Worm (Caenorhabditis elegans) whole organism, late embryonic: Measurements from ENCODE around the gene K07C5.13.

Experiments
- C08G9.2 ChIP-seq: sonication (generic microtip); optimal IDR thresholded peaks from 2 replicates; lab custom pipeline; 2016; ENCODE audit warnings: mild to moderate bottlenecking, missing genetic modification characterization, moderate library complexity, missing compliant biosample characterization
- T23F11.4 ChIP-seq: fragments of 200-800 bp; sonication (Bioruptor generic); optimal IDR thresholded peaks from 2 replicates; lab custom pipeline; 2018; ENCODE audit warnings: mild to moderate bottlenecking, missing genetic modification characterization, missing compliant biosample characterization
- ceh-14 ChIP-seq: sonication (generic microtip); optimal IDR thresholded peaks from 2 replicates; lab custom pipeline; 2016; ENCODE audit warnings: missing genotype, missing genetic modification characterization, missing compliant biosample characterization
- ceh-18 ChIP-seq: sonication (generic microtip); optimal IDR thresholded peaks from 2 replicates; lab custom pipeline; 2016; ENCODE audit warnings: missing genetic modification characterization, missing compliant biosample characterization
- ceh-34 ChIP-seq: sonication (generic microtip); optimal IDR thresholded peaks from 2 replicates; lab custom pipeline; 2016; ENCODE audit warnings: mild to moderate bottlenecking, missing genetic modification characterization, missing compliant biosample characterization
- ceh-45 ChIP-seq: fragments of 200-800 bp; sonication (Bioruptor generic); IDR thresholded peaks from 2 replicates; pipeline ENCODE4 v1.3.6; 2022; ENCODE audit warnings: missing genetic modification reagents, missing genetic modification characterization, missing compliant biosample characterization
- ceh-6 ChIP-seq: fragments of 200-800 bp; sonication (Bioruptor generic); optimal IDR thresholded peaks from 2 replicates; lab custom pipeline; 2018; ENCODE audit warnings: mild to moderate bottlenecking, missing genetic modification characterization, missing compliant biosample characterization
- che-1 ChIP-seq: sonication (generic microtip); optimal IDR thresholded peaks from 2 replicates; lab custom pipeline; 2016; ENCODE audit warnings: mild to moderate bottlenecking, missing genetic modification characterization, missing compliant biosample characterization
- dmd-4 ChIP-seq: sonication (generic microtip); optimal IDR thresholded peaks from 2 replicates; lab custom pipeline; 2016; ENCODE audit warnings: borderline replicate concordance, missing genetic modification characterization, missing compliant biosample characterization
- elt-2 ChIP-seq: sonication (generic microtip); optimal IDR thresholded peaks from 2 replicates; lab custom pipeline; 2016; ENCODE audit warnings: missing genetic modification reagents, missing genetic modification characterization, missing compliant biosample characterization
- elt-4 ChIP-seq: sonication (generic microtip); optimal IDR thresholded peaks from 2 replicates; lab custom pipeline; 2016; ENCODE audit warnings: missing genetic modification characterization, missing compliant biosample characterization
- ets-4 ChIP-seq: sonication (generic microtip); optimal IDR thresholded peaks from 2 replicates; lab custom pipeline; 2016; ENCODE audit warnings: missing genetic modification characterization, missing compliant biosample characterization
- eyg-1 ChIP-seq: sonication (generic microtip); optimal IDR thresholded peaks from 2 replicates; lab custom pipeline; 2016; ENCODE audit warnings: missing genotype, missing genetic modification characterization, missing compliant biosample characterization
- fax-1 ChIP-seq: sonication (generic microtip); optimal IDR thresholded peaks from 2 replicates; lab custom pipeline; 2016; ENCODE audit warnings: missing genotype, missing genetic modification characterization, missing compliant biosample characterization
- fkh-10 ChIP-seq: fragments of 150-350 bp; optimal IDR thresholded peaks from 2 replicates; lab custom pipeline; 2014; ENCODE audit warnings: missing biosample characterization, missing genetic modification reagents, missing genetic modification characterization
- fkh-6 ChIP-seq: sonication (generic microtip); optimal IDR thresholded peaks from 2 replicates; lab custom pipeline; 2016; ENCODE audit warnings: missing genetic modification characterization, missing compliant biosample characterization
- hlh-6 ChIP-seq: sonication (generic microtip); optimal IDR thresholded peaks from 2 replicates; lab custom pipeline; 2016; ENCODE audit warnings: missing genotype, missing genetic modification characterization, missing compliant biosample characterization
- lin-11 ChIP-seq: fragments of 200-800 bp; sonication (Bioruptor generic); optimal IDR thresholded peaks from 2 replicates; lab custom pipeline; 2018; ENCODE audit warnings: mild to moderate bottlenecking, missing genetic modification characterization, missing compliant biosample characterization
- madf-2 ChIP-seq: sonication (generic microtip); optimal IDR thresholded peaks from 2 replicates; lab custom pipeline; 2017; ENCODE audit warnings: missing genetic modification characterization, missing compliant biosample characterization
- mec-3 ChIP-seq: sonication (generic microtip); optimal IDR thresholded peaks from 2 replicates; lab custom pipeline; 2016; ENCODE audit warnings: borderline replicate concordance, missing genetic modification characterization, missing compliant biosample characterization
- nhr-232 ChIP-seq: sonication (generic microtip); optimal IDR thresholded peaks from 2 replicates; lab custom pipeline; 2016; ENCODE audit warnings: missing genetic modification characterization, missing compliant biosample characterization
- npax-4 ChIP-seq: sonication (generic microtip); optimal IDR thresholded peaks from 2 replicates; lab custom pipeline; 2016; ENCODE audit warnings: missing genetic modification characterization, missing compliant biosample characterization
- pag-3 ChIP-seq: sonication (generic microtip); optimal IDR thresholded peaks from 2 replicates; lab custom pipeline; 2016; ENCODE audit warnings: missing compliant biosample characterization, missing genetic modification characterization, borderline replicate concordance
- pax-1 ChIP-seq: fragments of 150-350 bp; optimal IDR thresholded peaks from 2 replicates; lab custom pipeline; 2014; ENCODE audit warnings: missing biosample characterization, missing genetic modification characterization
- pha-2 ChIP-seq: sonication (generic microtip); optimal IDR thresholded peaks from 2 replicates; lab custom pipeline; 2017; ENCODE audit warnings: mild to moderate bottlenecking, missing genetic modification characterization, missing compliant biosample characterization
- pqm-1 ChIP-seq: sonication (generic microtip); optimal IDR thresholded peaks from 2 replicates; lab custom pipeline; 2016; ENCODE audit warnings: missing genetic modification characterization, missing compliant biosample characterization
- rnt-1 ChIP-seq: sonication (generic microtip); optimal IDR thresholded peaks from 2 replicates; lab custom pipeline; 2016; ENCODE audit warnings: missing genetic modification characterization, missing compliant biosample characterization
- sox-2 ChIP-seq: fragments of 200-800 bp; sonication (Bioruptor generic); IDR thresholded peaks from 2 replicates; pipeline ENCODE4 v1.3.6; 2022; ENCODE audit warnings: missing genetic modification reagents, missing genetic modification characterization, missing compliant biosample characterization
- sox-4 ChIP-seq: sonication (generic microtip); optimal IDR thresholded peaks from 2 replicates; lab custom pipeline; 2017; ENCODE audit warnings: mild to moderate bottlenecking, missing genetic modification characterization, inconsistent platforms, missing compliant biosample characterization
- tbx-2 ChIP-seq: sonication (generic microtip); optimal IDR thresholded peaks from 2 replicates; lab custom pipeline; 2016; ENCODE audit warnings: missing genetic modification characterization, missing compliant biosample characterization
- ttx-3 ChIP-seq: sonication (generic microtip); optimal IDR thresholded peaks from 2 replicates; lab custom pipeline; 2016; ENCODE audit warnings: missing genetic modification reagents, missing genetic modification characterization, missing compliant biosample characterization
- unc-86 ChIP-seq: sonication (generic microtip); optimal IDR thresholded peaks from 2 replicates; lab custom pipeline; 2016; ENCODE audit warnings: missing genetic modification characterization, missing compliant biosample characterization
- zip-5 ChIP-seq: sonication (generic microtip); optimal IDR thresholded peaks from 2 replicates; lab custom pipeline; 2016; ENCODE audit warnings: missing genetic modification characterization, missing compliant biosample characterization
- ztf-16 ChIP-seq: sonication (generic microtip); optimal IDR thresholded peaks from 2 replicates; lab custom pipeline; 2017; ENCODE audit warnings: missing genetic modification characterization, missing compliant biosample characterization

K07C5.13 gene

ce11 chrV:10379761-10380160 lies 37.9 kb downstream of the K07C5.13 start:
- no peak for TF ChIP-seq tbx-2 (tag; lab: Kevin White, UChicago)
- TF ChIP-seq, all 69 proteins: peak for 0

ce11 chrV:10381726-10382125 lies 39.9 kb downstream of the K07C5.13 start, which contains the start of gene abu-1:
abu-1 (minus strand) TSS chrV:10381826.
- TF ChIP-seq pha-2 (tag; lab: Kevin White, UChicago) (no peak), C08G9.2 (no peak), fax-1 (no peak), hlh-6 (tag; lab: Kevin White, UChicago) (no peak), lin-11 (tag; lab: Kevin White, UChicago) (no peak), dmd-4 (tag; lab: Kevin White, UChicago) (no peak), T23F11.4 (GFP tag; lab: Kevin White, UChicago) (no peak), ceh-14 (no peak), elt-4 (tag; lab: Kevin White, UChicago) (no peak), sox-4 (no peak), ceh-18 (tag; lab: Kevin White, UChicago) (no peak), fkh-6 (tag; lab: Kevin White, UChicago) (no peak), elt-2 (no peak), ztf-16 (no peak)
- TF ChIP-seq, all 69 proteins: peak for 0

ce11 chrV:10382142-10382541 lies 40.3 kb downstream of the K07C5.13 start, which contains the start of gene pqn-2:
pqn-2 (plus strand) TSS chrV:10382442.
- no peak for TF ChIP-seq fax-1
- TF ChIP-seq, all 69 proteins: peak for 0

ce11 chrV:10383950-10384349 lies 42.1 kb downstream of the K07C5.13 start, which contains the start of gene spe-10:
spe-10 (plus strand) TSS chrV:10384250.
- TF ChIP-seq sox-2 (no peak), ets-4 (no peak), npax-4 (tag; lab: Kevin White, UChicago) (no peak), ceh-45 (no peak), elt-4 (tag; lab: Kevin White, UChicago) (no peak), lin-11 (tag; lab: Kevin White, UChicago) (no peak), madf-2 (tag; lab: Kevin White, UChicago) (no peak), pqm-1 (tag; lab: Kevin White, UChicago) (no peak), ceh-6 (GFP tag; lab: Kevin White, UChicago) (no peak), rnt-1 (no peak), zip-5 (tag; lab: Kevin White, UChicago) (no peak), ceh-34 (tag; lab: Kevin White, UChicago) (no peak), ttx-3 (no peak), pag-3 (tag; lab: Kevin White, UChicago) (no peak), C08G9.2 (no peak), pax-1 (tag; lab: Kevin White, UChicago) (no peak), mec-3 (tag; lab: Kevin White, UChicago) (no peak), unc-86 (tag; lab: Kevin White, UChicago) (no peak), fkh-10 (no peak), pha-2 (tag; lab: Kevin White, UChicago) (no peak)

- TF ChIP-seq hlh-6 (tag; lab: Kevin White, UChicago) (no peak), eyg-1 (tag; lab: Kevin White, UChicago) (no peak), elt-4 (tag; lab: Kevin White, UChicago) (no peak), che-1 (tag; lab: Kevin White, UChicago) (no peak), nhr-232 (no peak), fkh-6 (tag; lab: Kevin White, UChicago) (no peak), sox-2 (no peak)
Observed at ce11 chrV:10387412-10387811, 45.6 kb downstream of the K07C5.13 start.
